Fruit fly (Drosophila melanogaster) whole organism: ENCODE measurements around the gene scrib.

ENCODE experiments used
- CG8478 ChIP-seq: fragments of >200 bp; optimal IDR thresholded peaks from 2 replicates; lab custom pipeline; 2018; ENCODE audit warnings: inconsistent platforms
- pan ChIP-seq: fragments of >200 bp; optimal IDR thresholded peaks from 2 replicates; lab custom pipeline; 2017

dm6 chr3R:26502072-26502471 is 34.1 kb upstream of the scrib start:
- TF ChIP-seq CG8478 (lab: Kevin White, UChicago) (no peak), pan (lab: Kevin White, UChicago) (no peak)
